Worm (Caenorhabditis elegans) whole organism, L3 larva: ENCODE data around the gene srw-143.

Experiments used
- R02D3.7 ChIP-seq: fragments of 150-350 bp; optimal IDR thresholded peaks from 2 replicates; lab custom pipeline; 2014; ENCODE audit warnings: missing biosample characterization, missing genetic modification characterization
- ZK546.5 ChIP-seq: sonication (generic microtip); optimal IDR thresholded peaks from 2 replicates; lab custom pipeline; 2017; ENCODE audit warnings: missing biosample characterization, missing genetic modification characterization
- aly-2 ChIP-seq: fragments of 150-350 bp; optimal IDR thresholded peaks from 2 replicates; lab custom pipeline; 2014; ENCODE audit warnings: missing biosample characterization, missing genetic modification characterization
- ama-1 ChIP-seq: fragments of 150-350 bp; optimal IDR thresholded peaks from 2 replicates; lab custom pipeline; 2018
- ceh-16 ChIP-seq: sonication (generic microtip); optimal IDR thresholded peaks from 2 replicates; lab custom pipeline; 2017; ENCODE audit warnings: missing biosample characterization, missing genetic modification characterization
- ceh-82 ChIP-seq: fragments of 150-350 bp; optimal IDR thresholded peaks from 2 replicates; lab custom pipeline; 2014; ENCODE audit warnings: missing biosample characterization, missing genetic modification characterization
- ceh-9 ChIP-seq: sonication (generic microtip); optimal IDR thresholded peaks from 2 replicates; lab custom pipeline; 2018; ENCODE audit warnings: missing biosample characterization, missing genetic modification characterization
- daf-12 ChIP-seq: fragments of 150-350 bp; optimal IDR thresholded peaks from 2 replicates; lab custom pipeline; 2014; ENCODE audit warnings: missing biosample characterization, missing genetic modification reagents, missing genetic modification characterization
- egl-5 ChIP-seq: fragments of 150-350 bp; optimal IDR thresholded peaks from 2 replicates; lab custom pipeline; 2017; ENCODE audit warnings: missing biosample characterization, missing genetic modification reagents, missing genetic modification characterization, inconsistent platforms
- elt-1 ChIP-seq: fragments of 150-350 bp; optimal IDR thresholded peaks from 2 replicates; lab custom pipeline; 2014; ENCODE audit warnings: missing biosample characterization, missing genetic modification characterization
- elt-3 ChIP-seq, 3 experiments: fragments of 150-350 bp in 1 of 3; sonication (generic microtip) in 2 of 3; optimal IDR thresholded peaks; 2 replicates in 2 of 3; 4 replicates in 1 of 3; lab custom pipeline; 2014 to 2017; ENCODE audit warnings: missing biosample characterization in 3 of 3, missing genetic modification characterization in 3 of 3
- fkh-10 ChIP-seq: sonication (generic microtip); optimal IDR thresholded peaks from 2 replicates; lab custom pipeline; 2017; ENCODE audit warnings: missing biosample characterization, missing genetic modification reagents, missing genetic modification characterization
- fos-1 ChIP-seq: fragments of 150-350 bp; optimal IDR thresholded peaks from 2 replicates; lab custom pipeline; 2014; ENCODE audit warnings: missing biosample characterization, missing genetic modification characterization
- lin-15B ChIP-seq: fragments of 150-350 bp; optimal IDR thresholded peaks from 2 replicates; lab custom pipeline; 2014; ENCODE audit warnings: missing biosample characterization, missing genetic modification characterization
- lsy-12 ChIP-seq: sonication (generic microtip); optimal IDR thresholded peaks from 2 replicates; lab custom pipeline; 2016; ENCODE audit warnings: mild to moderate bottlenecking, missing genetic modification characterization, missing compliant biosample characterization
- mdl-1 ChIP-seq: fragments of 150-350 bp; optimal IDR thresholded peaks from 2 replicates; lab custom pipeline; 2014; ENCODE audit warnings: missing biosample characterization, missing genetic modification characterization
- mml-1 ChIP-seq: fragments of 150-350 bp; sonication (generic microtip); optimal IDR thresholded peaks from 3 replicates; lab custom pipeline; 2014; ENCODE audit warnings: missing biosample characterization, missing genetic modification characterization
- nfya-1 ChIP-seq: sonication (generic microtip); optimal IDR thresholded peaks from 2 replicates; lab custom pipeline; 2017; ENCODE audit warnings: missing genetic modification characterization, mild to moderate bottlenecking, missing compliant biosample characterization, antibody characterized with exemption, moderate library complexity; ENCODE audit not compliant: insufficient read depth
- nhr-11 ChIP-seq: fragments of 150-350 bp; optimal IDR thresholded peaks from 2 replicates; lab custom pipeline; 2014; ENCODE audit warnings: missing biosample characterization, missing genetic modification characterization
- nhr-12 ChIP-seq: fragments of 150-350 bp; optimal IDR thresholded peaks from 2 replicates; lab custom pipeline; 2014; ENCODE audit warnings: missing biosample characterization, missing genetic modification characterization
- nhr-28 ChIP-seq: fragments of 150-350 bp; optimal IDR thresholded peaks from 2 replicates; lab custom pipeline; 2014; ENCODE audit warnings: missing biosample characterization, missing genetic modification characterization
- nhr-43 ChIP-seq: sonication (generic microtip); optimal IDR thresholded peaks from 2 replicates; lab custom pipeline; 2016; ENCODE audit warnings: mild to moderate bottlenecking, missing genetic modification characterization, missing compliant biosample characterization; ENCODE audit not compliant: poor library complexity, severe bottlenecking
- nhr-76 ChIP-seq: fragments of 150-350 bp; sonication (generic microtip); optimal IDR thresholded peaks from 5 replicates; lab custom pipeline; 2014; ENCODE audit warnings: missing biosample characterization, missing genetic modification characterization
- nhr-77 ChIP-seq: fragments of 150-350 bp; optimal IDR thresholded peaks from 2 replicates; lab custom pipeline; 2014; ENCODE audit warnings: missing biosample characterization, missing genetic modification characterization
- pqm-1 ChIP-seq: fragments of 150-350 bp; optimal IDR thresholded peaks from 2 replicates; lab custom pipeline; 2017; ENCODE audit warnings: missing biosample characterization, missing genetic modification characterization, inconsistent platforms
- sea-2 ChIP-seq: fragments of 150-350 bp; sonication (generic microtip); optimal IDR thresholded peaks from 4 replicates; lab custom pipeline; 2014; ENCODE audit warnings: missing biosample characterization, missing genetic modification reagents, missing genetic modification characterization
- snpc-4 ChIP-seq: fragments of 150-350 bp; optimal IDR thresholded peaks from 2 replicates; lab custom pipeline; 2014; ENCODE audit warnings: missing biosample characterization, missing genetic modification characterization
- tbx-2 ChIP-seq: sonication (generic microtip); optimal IDR thresholded peaks from 2 replicates; lab custom pipeline; 2016; ENCODE audit warnings: mild to moderate bottlenecking, missing genetic modification characterization, missing compliant biosample characterization
- unc-39 ChIP-seq: sonication (generic microtip); optimal IDR thresholded peaks from 4 replicates; lab custom pipeline; 2017; ENCODE audit warnings: missing biosample characterization, missing genetic modification characterization
- unc-62 ChIP-seq: fragments of 150-350 bp; sonication (generic microtip); optimal IDR thresholded peaks from 4 replicates; lab custom pipeline; 2014; ENCODE audit warnings: missing biosample characterization, missing genetic modification reagents, missing genetic modification characterization
- zag-1 ChIP-seq: fragments of 150-350 bp; optimal IDR thresholded peaks from 2 replicates; lab custom pipeline; 2014; ENCODE audit warnings: missing biosample characterization, missing genetic modification characterization
- ztf-11 ChIP-seq: fragments of 150-350 bp; optimal IDR thresholded peaks from 2 replicates; lab custom pipeline; 2014; ENCODE audit warnings: missing biosample characterization, missing genetic modification characterization
- ztf-4 ChIP-seq: fragments of 150-350 bp; optimal IDR thresholded peaks from 2 replicates; lab custom pipeline; 2014; ENCODE audit warnings: missing biosample characterization, missing genetic modification characterization

srw-143 gene

DNA sequence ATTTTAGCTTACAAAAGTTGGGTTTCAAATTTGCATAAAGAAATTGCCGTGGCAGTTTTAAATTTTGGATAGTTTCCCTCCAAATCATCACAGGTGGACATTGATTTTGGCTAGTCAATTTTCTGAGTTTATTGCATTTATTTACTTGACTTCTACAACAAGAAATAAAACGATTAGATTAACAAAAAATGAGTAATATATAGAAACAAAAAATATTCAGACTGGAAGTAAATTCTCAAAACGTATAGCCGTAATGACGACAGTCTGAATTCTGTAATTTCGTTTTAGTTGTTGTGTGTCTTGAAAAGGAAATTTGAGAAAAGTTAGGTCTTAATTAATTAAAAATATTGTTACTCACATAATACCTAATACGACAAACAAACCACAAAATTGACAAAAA is 2.8 kb downstream of the srw-143 start, which contains the start of gene srw-141:
Gene srw-141, minus strand, starts transcription at position 101 of the 400 bp plus-strand sequence.
- no peak for TF ChIP-seq nhr-76 (tag; lab: Kevin White, UChicago)
- TF ChIP-seq mdl-1, result no peak
- no peak for TF ChIP-seq daf-12 (tag; lab: Kevin White, UChicago)
- TF ChIP-seq fkh-10 (GFP tag; lab: Kevin White, UChicago), result no peak

ce11 chrV:2934075-2934474 is 7.2 kb downstream of the srw-143 start, which contains the start of gene srh-247:
Gene srh-247, minus strand, starts transcription at chrV:2934175.
- TF ChIP-seq nhr-43 (tag; lab: Kevin White, UChicago) (no peak), ama-1 (lab: Kevin White, UChicago) (no peak), nhr-12 (tag; lab: Kevin White, UChicago) (no peak), zag-1 (tag; lab: Kevin White, UChicago) (no peak), elt-1 (tag; lab: Kevin White, UChicago) (no peak), ceh-9 (tag; lab: Kevin White, UChicago) (no peak), lsy-12 (tag; lab: Kevin White, UChicago) (no peak), nhr-77 (tag; lab: Kevin White, UChicago) (no peak), ceh-82 (no peak)

- TF ChIP-seq snpc-4 (tag; lab: Kevin White, UChicago), result no peak
- TF ChIP-seq lin-15B, result no peak
- TF ChIP-seq daf-12 (tag; lab: Kevin White, UChicago), result no peak
- TF ChIP-seq fkh-10 (GFP tag; lab: Kevin White, UChicago), result no peak
- no peak for TF ChIP-seq egl-5 (tag; lab: Kevin White, UChicago)
- no peak for TF ChIP-seq aly-2 (tag; lab: Kevin White, UChicago)
- no peak for TF ChIP-seq elt-1 (tag; lab: Kevin White, UChicago)
- no peak for TF ChIP-seq tbx-2
- no peak for TF ChIP-seq ztf-11 (tag; lab: Kevin White, UChicago)
- TF ChIP-seq ztf-4 (tag; lab: Kevin White, UChicago), result no peak
- no peak for TF ChIP-seq ama-1 (lab: Kevin White, UChicago)
- no peak for TF ChIP-seq sea-2 (GFP tag; lab: Kevin White, UChicago)
Observed at ce11 chrV:2931252-2931651, 10.1 kb downstream of the srw-143 start, which contains the start of gene C31B8.1. Gene C31B8.1, plus strand, starts transcription at chrV:2931552.

- TF ChIP-seq nhr-28 (tag; lab: Kevin White, UChicago) (no peak), pqm-1 (tag; lab: Kevin White, UChicago) (no peak), snpc-4 (tag; lab: Kevin White, UChicago) (no peak), nfya-1 (no peak), ceh-9 (tag; lab: Kevin White, UChicago) (no peak)
Observed at ce11 chrV:2929753-2930152, 11.6 kb downstream of the srw-143 start, which contains the start of gene C31B8.16. Gene C31B8.16, plus strand, starts transcription at chrV:2930053.

DNA sequence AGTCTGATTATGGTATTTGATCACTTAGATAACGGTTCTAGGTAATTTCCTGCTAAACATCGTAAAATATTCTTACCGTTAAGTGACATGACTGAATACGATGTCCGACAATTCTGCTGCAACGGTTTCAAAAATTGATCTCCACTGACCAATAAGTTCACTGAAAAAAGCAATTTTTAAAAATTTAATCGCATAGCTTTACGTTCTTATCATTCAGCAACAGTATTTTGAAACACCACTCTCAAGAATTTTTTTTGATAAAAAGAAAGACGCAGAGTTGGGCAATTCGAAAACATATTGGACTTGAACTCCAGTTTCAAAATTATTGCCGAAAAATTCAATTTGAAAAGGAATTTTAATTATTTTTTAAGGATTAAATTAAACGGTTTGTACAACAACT is 13.8 kb downstream of the srw-143 start, which contains the start of gene C31B8.12:
Gene C31B8.12, minus strand, starts transcription at position 101 of the 400 bp plus-strand sequence.
- TF ChIP-seq ZK546.5 (tag; lab: Kevin White, UChicago) (no peak), R02D3.7 (tag; lab: Kevin White, UChicago) (no peak), aly-2 (tag; lab: Kevin White, UChicago) (no peak), nhr-11 (tag; lab: Kevin White, UChicago) (no peak), daf-12 (tag; lab: Kevin White, UChicago) (no peak), elt-3 (tag; optimal IDR thresholded peaks at IDR 0.05; lab: Kevin White, UChicago) (no peak), fkh-10 (GFP tag; lab: Kevin White, UChicago) (no peak), ceh-16 (tag; lab: Kevin White, UChicago) (no peak), ama-1 (lab: Kevin White, UChicago) (no peak), unc-39 (tag; lab: Kevin White, UChicago) (no peak), unc-62 (GFP tag; lab: Kevin White, UChicago) (no peak), fos-1 (tag; lab: Kevin White, UChicago) (no peak)

DNA sequence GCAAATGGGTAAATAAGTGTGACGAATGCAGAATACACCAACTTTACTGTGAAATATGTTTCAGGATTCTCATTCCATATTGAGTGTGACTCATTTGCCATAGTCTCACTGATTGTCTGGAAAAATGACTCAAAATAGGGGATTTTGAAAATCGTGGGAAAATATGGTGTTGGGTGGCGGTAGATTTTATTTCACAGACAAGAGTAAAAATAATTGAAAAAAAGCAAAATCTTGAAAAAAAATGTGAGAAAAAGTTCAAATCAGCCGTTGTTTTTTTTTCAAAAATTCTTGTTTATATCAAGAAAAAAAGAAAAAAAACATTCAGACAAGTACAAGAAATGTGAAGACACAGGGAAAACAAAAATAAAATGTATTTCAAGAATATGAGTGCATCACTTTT is 18.7 kb downstream of the srw-143 start, which contains the start of gene srh-38:
Gene srh-38, minus strand, starts transcription at position 101 of the 400 bp plus-strand sequence.
- no peak for TF ChIP-seq ama-1 (lab: Kevin White, UChicago)
- TF ChIP-seq R02D3.7 (tag; lab: Kevin White, UChicago), result no peak
- no peak for TF ChIP-seq nhr-76 (tag; lab: Kevin White, UChicago)
- TF ChIP-seq nhr-11 (tag; lab: Kevin White, UChicago), result no peak
- TF ChIP-seq nhr-12 (tag; lab: Kevin White, UChicago), result no peak
- TF ChIP-seq mml-1, result no peak
- TF ChIP-seq ceh-16 (tag; lab: Kevin White, UChicago), result no peak
- TF ChIP-seq elt-1 (tag; lab: Kevin White, UChicago), result no peak
- TF ChIP-seq sea-2 (GFP tag; lab: Kevin White, UChicago), result no peak
- no peak for TF ChIP-seq snpc-4 (tag; lab: Kevin White, UChicago)
- TF ChIP-seq, all 47 proteins: peak for 0
